Worm (Caenorhabditis elegans): ENCODE measurements around the gene nuo-5.

Gene nuo-5

DNA sequence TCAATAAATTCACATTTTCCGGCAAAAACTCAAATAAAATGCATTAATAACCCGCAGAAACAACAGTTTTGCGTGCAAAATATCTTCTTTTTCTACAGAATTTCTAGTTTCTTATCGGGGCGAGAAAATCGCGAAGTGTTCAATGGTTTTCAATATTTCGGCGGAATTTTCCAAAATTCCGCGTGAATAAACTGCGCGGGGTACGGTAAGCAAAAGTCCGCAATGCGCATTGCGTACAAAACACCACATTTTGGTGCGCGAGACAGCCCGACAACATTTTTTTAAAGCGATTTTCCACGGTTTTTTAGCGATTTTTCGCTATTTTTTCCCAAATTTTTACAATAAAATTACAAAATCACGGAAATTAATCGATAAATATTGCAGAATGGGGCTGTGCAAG, 4.4 kb upstream of the nuo-5 start, which contains the start of gene Y45G12B.2 (continued):
- no peak for TF ChIP-seq nhr-41 (GFP tag; IDR thresholded peaks at IDR 0.05)
- TF ChIP-seq attf-4 (tag; optimal IDR thresholded peaks at IDR 0.05), result no peak
- no peak for TF ChIP-seq gei-8 (GFP tag; optimal IDR thresholded peaks at IDR 0.05)
- TF ChIP-seq lsy-2 (tag; optimal IDR thresholded peaks at IDR 0.05), result peak; percentile 95 to 99
- no peak for TF ChIP-seq Y48G9A.11 (GFP tag; IDR thresholded peaks at IDR 0.05)
- TF ChIP-seq duxl-1 (tag; optimal IDR thresholded peaks at IDR 0.05; ENCODE audit: poor library complexity), result no peak
- TF ChIP-seq rbr-2 (tag; optimal IDR thresholded peaks at IDR 0.05), result peak; percentile 31
- TF ChIP-seq dmd-6 (GFP tag; IDR thresholded peaks at IDR 0.05), result 0 out of 2 replicates have a peak, but pooled peaks have one; percentile 17
- TF ChIP-seq ztf-11 (tag; optimal IDR thresholded peaks at IDR 0.05), result no peak
- peak in 1 of 2 experiments; percentile 57 for TF ChIP-seq mdl-1 (tag; optimal IDR thresholded peaks at IDR 0.05)
- TF ChIP-seq nhr-28 (tag; optimal IDR thresholded peaks at IDR 0.05), result peak; percentile 71
- TF ChIP-seq Y105C5A.15 (GFP tag; IDR thresholded peaks at IDR 0.05), result no peak
- no peak for TF ChIP-seq sdz-12 (GFP tag; optimal IDR thresholded peaks at IDR 0.05)
- no peak for TF ChIP-seq nhr-48 (tag; optimal IDR thresholded peaks at IDR 0.05)
- no peak for TF ChIP-seq php-3 (GFP tag; IDR thresholded peaks at IDR 0.05)
- no peak for TF ChIP-seq zip-11 (GFP tag; IDR thresholded peaks at IDR 0.05)
- no peak for TF ChIP-seq F44E2.7 (GFP tag; IDR thresholded peaks at IDR 0.05)
- no peak for TF ChIP-seq ZK337.2 (GFP tag; IDR thresholded peaks at IDR 0.05)
- no peak for TF ChIP-seq madf-9 (GFP tag; conservative IDR thresholded peaks at IDR 0.05)
- TF ChIP-seq daf-16 (GFP tag; optimal IDR thresholded peaks at IDR 0.05), result no peak
- peak; percentile 30 for TF ChIP-seq daf-16 (tag; optimal IDR thresholded peaks at IDR 0.05)
- TF ChIP-seq daf-8 (GFP tag; IDR thresholded peaks at IDR 0.05), result no peak
- TF ChIP-seq nhr-42 (GFP tag; IDR thresholded peaks at IDR 0.05), result no peak
- no peak for TF ChIP-seq nhr-102 (tag; optimal IDR thresholded peaks at IDR 0.05)
- no peak for TF ChIP-seq set-16 (GFP tag; IDR thresholded peaks at IDR 0.05)
- TF ChIP-seq mep-1 (tag; optimal IDR thresholded peaks at IDR 0.05), result peak; percentile 63
- TF ChIP-seq lir-3 (tag; optimal IDR thresholded peaks at IDR 0.05), result no peak
- no peak for TF ChIP-seq nhr-111 (GFP tag; optimal IDR thresholded peaks at IDR 0.05)
- TF ChIP-seq ceh-62 (tag; optimal IDR thresholded peaks at IDR 0.05), result no peak
- TF ChIP-seq hmg-1.1 (GFP tag; IDR thresholded peaks at IDR 0.05), result peak; percentile 64; the same call in 1 of the 2 replicates
- TF ChIP-seq nhr-10 (tag; optimal IDR thresholded peaks at IDR 0.05), result no peak
- TF ChIP-seq mes-2 (tag; optimal IDR thresholded peaks at IDR 0.05; ENCODE audit: poor library complexity, severe bottlenecking), result peak; percentile 85
- TF ChIP-seq mxl-3 (GFP tag; optimal IDR thresholded peaks at IDR 0.05), result peak; percentile 40
- no peak for TF ChIP-seq nhr-11 (tag; optimal IDR thresholded peaks at IDR 0.05)
- TF ChIP-seq arid-1 (GFP tag; conservative IDR thresholded peaks at IDR 0.05), result 0 out of 2 replicates have a peak, but pooled peaks have one; percentile 29
- no peak for TF ChIP-seq ceh-44 (GFP tag; IDR thresholded peaks at IDR 0.05)
- TF ChIP-seq nhr-76 (tag; optimal IDR thresholded peaks at IDR 0.05), result no peak
- peak; percentile 80 for TF ChIP-seq lin-38 (GFP tag; IDR thresholded peaks at IDR 0.05)
- TF ChIP-seq lin-15B (tag; optimal IDR thresholded peaks at IDR 0.05), result no peak
- no peak for TF ChIP-seq nhr-237 (tag; optimal IDR thresholded peaks at IDR 0.05)
- TF ChIP-seq ztf-7 (tag; optimal IDR thresholded peaks at IDR 0.05), result no peak
- peak; percentile 72 for TF ChIP-seq dpl-1 (GFP tag; optimal IDR thresholded peaks at IDR 0.05)
- TF ChIP-seq spr-3 (GFP tag; optimal IDR thresholded peaks at IDR 0.05), result no peak

DNA sequence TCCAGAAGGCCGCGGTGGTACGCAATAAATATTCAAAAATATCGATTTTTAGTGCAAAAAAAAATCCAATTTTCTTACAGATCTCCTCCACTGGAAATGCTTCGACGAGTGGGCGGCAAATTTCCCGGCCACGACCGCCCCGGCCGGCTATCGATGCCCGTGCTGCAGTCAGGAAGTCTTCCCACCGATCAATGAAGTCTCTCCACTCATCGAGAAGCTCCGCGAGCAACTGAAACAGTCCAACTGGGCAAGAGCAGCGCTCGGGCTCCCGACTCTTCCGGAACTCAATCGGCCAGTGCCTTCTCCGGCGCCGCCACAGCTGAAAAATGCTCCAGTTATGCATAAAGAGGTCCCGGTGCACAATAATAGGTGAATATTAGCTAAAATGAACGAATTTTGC, 2.8 kb upstream of the nuo-5 start, which contains the start of gene Y45G12B.3:
TSS of gene Y45G12B.3 (minus strand) at position 320 of the 400 bp plus-strand sequence.
- TF ChIP-seq lin-29 (GFP tag; IDR thresholded peaks at IDR 0.05), result no peak
- TF ChIP-seq ces-1 (GFP tag; optimal IDR thresholded peaks at IDR 0.05), result no peak
- TF ChIP-seq set-16 (GFP tag; IDR thresholded peaks at IDR 0.05), result peak; percentile 86
- no peak for TF ChIP-seq daf-19 (GFP tag; conservative IDR thresholded peaks at IDR 0.05)
- TF ChIP-seq nhr-77 (tag; optimal IDR thresholded peaks at IDR 0.05), result no peak
- 0 out of 2 replicates have a peak, but pooled peaks have one; percentile 35 for TF ChIP-seq egl-43 (GFP tag; IDR thresholded peaks at IDR 0.05)

All from whole organism, L4 larva.